Worm (Caenorhabditis elegans) whole organism, L4/young adult: Measurements from ENCODE around the gene srx-120.

Source experiments
- W03F9.2 ChIP-seq: fragments of 150-350 bp; optimal IDR thresholded peaks from 2 replicates; lab custom pipeline; 2014; ENCODE audit warnings: missing biosample characterization, missing genetic modification characterization
- dao-5 ChIP-seq: sonication (generic microtip); optimal IDR thresholded peaks from 2 replicates; lab custom pipeline; 2016; ENCODE audit warnings: missing genotype, missing genetic modification characterization, moderate library complexity, missing compliant biosample characterization
- him-1 ChIP-seq: sonication (generic microtip); optimal IDR thresholded peaks from 2 replicates; lab custom pipeline; 2016; ENCODE audit warnings: missing genotype, missing genetic modification reagents, missing genetic modification characterization, missing compliant biosample characterization

Gene srx-120

DNA sequence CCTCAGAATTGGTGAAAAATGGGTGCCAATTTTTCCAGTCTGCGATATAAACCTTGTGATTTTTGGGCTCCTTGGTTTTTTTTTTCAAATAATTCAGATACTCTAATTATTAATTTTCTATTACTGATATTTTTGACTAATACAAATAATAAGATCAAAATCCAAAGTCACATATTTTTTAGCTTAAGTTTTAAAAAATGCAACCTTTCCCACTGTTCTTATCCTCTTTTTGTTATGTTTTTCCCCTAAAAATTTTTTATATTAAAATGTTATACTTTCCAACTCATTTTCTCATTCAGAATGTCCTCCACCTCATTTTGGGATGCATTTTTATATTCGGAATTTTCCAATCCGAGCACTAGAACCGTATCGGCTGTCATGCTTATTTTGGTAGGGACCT is at the start of gene srx-120:
Gene srx-120 (plus strand): TSS at position 301 of the 400 bp plus-strand sequence.
- no peak for TF ChIP-seq dao-5
- no peak for TF ChIP-seq him-1 (tag; lab: Kevin White, UChicago)
- TF ChIP-seq W03F9.2 (tag; lab: Kevin White, UChicago), result no peak

DNA sequence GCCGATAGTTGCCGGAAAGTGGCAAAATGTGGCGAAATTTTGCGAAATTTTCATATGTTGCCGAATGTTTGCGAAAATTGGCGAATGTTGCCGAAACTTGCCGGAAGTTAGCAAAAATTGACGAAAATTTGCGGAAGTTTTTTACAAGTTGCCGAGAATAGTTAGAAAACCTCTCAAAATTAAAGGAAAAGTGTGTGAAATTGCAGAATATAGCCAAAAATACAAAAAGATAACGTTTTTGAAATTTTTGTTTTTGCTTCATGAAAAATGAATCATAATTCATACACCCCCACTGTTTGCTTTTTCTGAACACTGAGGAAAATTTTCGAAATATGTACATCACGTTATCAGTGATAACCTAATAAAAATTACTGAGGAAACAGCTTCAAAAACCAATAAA is 49.4 kb upstream of the srx-120 start:
- TF ChIP-seq W03F9.2 (tag; lab: Kevin White, UChicago) (no peak), dao-5 (no peak), him-1 (tag; lab: Kevin White, UChicago) (no peak)

DNA sequence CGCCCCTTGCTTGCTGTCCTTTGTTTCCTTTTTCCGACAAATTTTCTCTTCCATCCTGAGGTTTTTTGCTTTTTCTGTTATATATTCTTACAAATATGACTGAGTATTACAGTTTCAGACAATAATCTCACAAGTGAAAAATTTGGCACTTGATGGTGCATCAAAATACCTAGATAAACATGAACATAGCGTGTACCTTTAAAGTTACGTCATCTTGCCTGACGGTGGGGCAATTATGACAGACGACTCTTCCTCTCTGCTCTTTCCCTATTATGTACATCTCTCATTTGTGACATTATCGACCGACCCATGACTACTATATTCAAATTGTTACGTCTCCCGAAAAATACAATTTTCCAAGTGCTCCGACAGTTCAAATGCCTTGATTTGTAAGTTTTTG is 48.4 kb upstream of the srx-120 start, which contains the start of gene fbxb-102:
Gene fbxb-102 (plus strand): TSS at position 301 of the 400 bp plus-strand sequence.
- TF ChIP-seq W03F9.2 (tag; lab: Kevin White, UChicago), result no peak
- no peak for TF ChIP-seq him-1 (tag; lab: Kevin White, UChicago)
- no peak for TF ChIP-seq dao-5

DNA sequence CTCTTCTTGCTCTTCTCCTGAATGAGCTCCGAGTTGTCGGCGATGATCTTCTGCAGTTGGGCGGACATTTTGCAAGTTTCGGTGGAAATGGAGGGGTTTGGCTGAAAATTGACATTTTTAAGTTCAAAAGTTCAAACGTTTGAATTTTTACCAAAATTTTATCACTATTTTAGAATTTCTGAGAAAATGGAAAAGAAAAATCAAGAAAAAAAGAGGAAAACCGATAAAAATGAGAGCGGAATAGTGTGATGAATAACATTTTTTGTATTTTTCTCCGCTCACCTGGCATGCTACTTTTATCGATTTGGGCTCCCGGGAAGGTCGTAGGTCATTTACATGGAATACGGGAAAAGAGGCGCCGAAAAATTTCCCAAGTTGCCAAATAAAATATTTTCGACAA is 46.0 kb upstream of the srx-120 start, which contains the start of gene F15A4.10:
Gene F15A4.10 (minus strand): TSS at position 101 of the 400 bp plus-strand sequence.
- TF ChIP-seq W03F9.2 (tag; lab: Kevin White, UChicago) (no peak), him-1 (tag; lab: Kevin White, UChicago) (no peak), dao-5 (no peak)

DNA sequence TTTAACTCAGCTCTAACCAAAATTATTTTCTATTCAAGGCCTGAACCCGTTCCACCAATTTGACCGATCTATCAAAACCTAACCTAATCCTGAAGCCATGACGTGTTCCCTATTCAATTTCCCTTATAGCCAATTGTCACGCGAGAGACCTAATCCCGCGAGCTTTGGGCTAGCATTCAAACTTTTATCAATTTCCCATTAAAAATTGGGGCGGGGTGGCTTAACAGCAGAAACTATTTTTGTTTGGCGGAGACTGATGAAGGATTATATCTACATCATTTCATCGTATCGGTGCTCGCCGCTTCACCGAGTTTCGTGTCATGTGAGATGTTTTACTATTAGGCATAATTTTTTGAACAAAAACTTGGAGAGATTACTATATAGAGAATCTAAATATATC is 42.2 kb upstream of the srx-120 start:
- no peak for TF ChIP-seq dao-5
- no peak for TF ChIP-seq W03F9.2 (tag; lab: Kevin White, UChicago)
- no peak for TF ChIP-seq him-1 (tag; lab: Kevin White, UChicago)

DNA sequence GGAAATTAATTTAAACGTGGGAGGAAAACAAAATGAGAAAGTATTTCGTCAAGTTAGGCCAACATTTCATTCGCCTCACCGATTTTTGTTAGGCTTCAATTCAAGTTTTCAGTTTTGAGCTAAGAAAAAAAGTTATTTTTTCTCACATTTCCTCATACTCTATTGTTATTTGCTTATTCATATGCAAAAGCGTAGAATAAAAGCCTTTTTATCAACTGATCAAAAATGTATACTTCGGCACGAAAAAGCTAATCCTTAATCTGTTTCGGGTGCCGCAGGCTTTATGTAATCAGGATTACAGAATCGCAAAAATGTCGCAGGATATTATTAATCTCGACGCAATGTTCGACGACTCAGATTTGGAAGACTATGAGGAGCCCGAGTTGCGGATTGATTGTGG is 41.2 kb upstream of the srx-120 start, which contains the start of gene T21B4.15:
Gene T21B4.15 (plus strand): TSS at position 301 of the 400 bp plus-strand sequence.
- no peak for TF ChIP-seq him-1 (tag; lab: Kevin White, UChicago)
- TF ChIP-seq W03F9.2 (tag; lab: Kevin White, UChicago), result no peak
- no peak for TF ChIP-seq dao-5

DNA sequence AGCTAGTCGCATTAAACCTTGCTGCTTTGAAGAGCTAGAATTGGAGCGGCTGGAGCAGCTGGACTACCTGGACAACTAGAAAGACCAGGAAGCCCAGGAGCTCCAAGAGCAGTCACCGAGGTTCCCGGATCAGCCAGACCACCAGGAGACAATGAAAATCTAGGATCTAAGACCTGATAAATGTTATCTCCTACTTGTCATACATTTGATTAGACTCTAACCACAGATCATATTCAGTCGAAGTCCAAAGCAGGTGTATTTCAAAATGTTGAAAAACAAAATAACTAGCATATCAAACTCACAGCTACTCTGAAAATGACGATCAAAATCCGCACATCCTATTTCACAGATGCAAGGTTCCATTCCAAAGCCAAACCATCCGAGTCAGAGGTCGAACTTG is 39.1 kb upstream of the srx-120 start, which contains the start of gene srz-6:
Gene srz-6 (plus strand): TSS at position 301 of the 400 bp plus-strand sequence.
- TF ChIP-seq dao-5, result no peak
- TF ChIP-seq W03F9.2 (tag; lab: Kevin White, UChicago), result no peak
- no peak for TF ChIP-seq him-1 (tag; lab: Kevin White, UChicago)

DNA sequence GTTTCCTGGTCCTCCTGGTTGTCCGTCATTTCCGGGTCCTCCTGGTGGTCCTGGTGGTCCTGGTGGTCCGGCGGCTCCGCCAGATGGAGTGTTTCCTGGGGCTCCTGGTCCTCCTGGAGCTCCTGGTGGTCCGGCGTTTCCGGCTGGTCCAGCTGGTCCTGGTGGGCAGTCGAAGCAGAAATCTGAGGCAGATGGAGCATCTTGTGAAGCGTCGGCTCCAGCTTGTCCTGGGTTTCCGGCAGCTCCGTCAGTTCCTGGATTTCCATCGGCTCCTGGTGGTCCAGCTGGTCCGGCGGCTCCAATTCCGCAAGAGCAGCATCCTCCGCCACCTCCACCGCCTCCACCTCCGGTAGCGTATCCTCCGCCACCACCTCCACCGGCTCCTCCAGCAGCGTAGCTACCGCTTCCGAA is 37.0 kb upstream of the srx-120 start:
- TF ChIP-seq dao-5, result no peak
- TF ChIP-seq him-1 (tag; lab: Kevin White, UChicago), result no peak
- TF ChIP-seq W03F9.2 (tag; lab: Kevin White, UChicago), result no peak

DNA sequence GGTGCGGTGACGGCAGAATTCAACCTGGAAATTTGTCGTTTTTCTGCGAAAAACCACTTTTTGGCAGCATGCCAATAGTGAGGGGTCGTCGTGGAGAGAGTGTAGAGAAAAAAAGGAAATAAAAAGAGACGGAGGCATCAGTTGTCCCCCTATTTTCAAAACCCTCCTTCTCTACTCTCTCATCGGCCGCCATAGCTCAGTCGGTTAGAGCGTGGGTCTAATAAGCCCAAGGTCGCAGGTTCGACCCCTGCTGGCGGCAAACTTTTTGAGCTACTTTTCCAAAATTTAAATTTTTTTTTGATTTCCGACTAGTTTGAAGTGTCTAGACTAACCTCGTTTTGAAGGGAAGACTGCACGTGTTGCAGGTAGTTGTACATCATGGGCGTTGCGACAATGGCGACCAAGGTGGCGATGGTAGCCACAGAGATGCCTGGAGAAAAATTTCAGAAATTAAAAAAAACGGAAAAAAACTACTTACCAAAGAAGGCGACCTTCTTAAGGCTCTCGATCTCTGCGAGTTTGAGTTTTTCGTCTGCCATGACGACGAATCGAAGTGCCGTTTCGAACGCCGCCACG is 36.4 kb upstream of the srx-120 start, which contains the start of gene col-85:
Gene col-85 (minus strand): TSS at position 540 of the 576 bp plus-strand sequence.
- TF ChIP-seq him-1 (tag; lab: Kevin White, UChicago), result peak; percentile 68
- peak; percentile 51 for TF ChIP-seq W03F9.2 (tag; lab: Kevin White, UChicago)
- peak; percentile 85 for TF ChIP-seq dao-5

DNA sequence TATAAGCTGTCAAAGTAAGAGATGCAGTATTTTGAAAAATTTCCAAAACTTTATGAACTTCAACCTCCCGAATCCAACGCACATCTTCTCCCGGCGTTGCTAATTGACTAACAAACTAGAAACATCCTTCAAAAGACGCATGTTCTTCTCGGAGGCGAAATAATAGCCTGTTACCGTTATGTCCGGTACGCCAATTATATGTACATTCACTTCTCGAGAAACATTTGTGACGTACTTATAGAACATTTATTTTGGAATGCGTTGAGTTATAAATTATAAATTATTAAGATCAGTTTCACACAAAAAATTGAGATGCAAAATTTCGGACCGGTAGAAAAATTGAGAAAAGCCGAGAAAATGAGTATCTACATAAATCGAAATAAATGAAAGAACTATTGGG is 34.1 kb upstream of the srx-120 start, which contains the start of gene T21B4.3:
Gene T21B4.3 (minus strand): TSS at position 101 of the 400 bp plus-strand sequence.
- no peak for TF ChIP-seq W03F9.2 (tag; lab: Kevin White, UChicago)
- no peak for TF ChIP-seq dao-5
- TF ChIP-seq him-1 (tag; lab: Kevin White, UChicago), result no peak

DNA sequence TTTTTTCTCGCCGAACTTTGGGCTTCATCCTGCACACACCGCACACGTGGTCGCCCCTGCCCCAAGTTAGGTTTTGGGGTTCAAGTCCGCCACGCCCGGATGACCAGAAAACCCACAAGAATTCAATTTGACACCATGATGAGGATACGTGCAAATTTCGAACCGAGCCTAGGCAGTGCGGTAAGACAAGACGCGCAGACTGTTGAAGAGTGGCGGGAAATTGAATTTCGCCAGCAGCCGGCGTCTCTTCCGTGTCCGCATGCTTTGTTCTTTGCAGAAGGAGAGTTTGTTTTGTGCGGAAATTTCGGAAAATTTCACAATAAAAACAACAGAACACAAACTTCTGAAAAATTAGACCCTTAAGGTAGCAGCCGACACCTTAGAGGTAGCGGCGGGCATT is 31.1 kb upstream of the srx-120 start:
- TF ChIP-seq dao-5 (no peak), him-1 (tag; lab: Kevin White, UChicago) (no peak), W03F9.2 (tag; lab: Kevin White, UChicago) (no peak)

DNA sequence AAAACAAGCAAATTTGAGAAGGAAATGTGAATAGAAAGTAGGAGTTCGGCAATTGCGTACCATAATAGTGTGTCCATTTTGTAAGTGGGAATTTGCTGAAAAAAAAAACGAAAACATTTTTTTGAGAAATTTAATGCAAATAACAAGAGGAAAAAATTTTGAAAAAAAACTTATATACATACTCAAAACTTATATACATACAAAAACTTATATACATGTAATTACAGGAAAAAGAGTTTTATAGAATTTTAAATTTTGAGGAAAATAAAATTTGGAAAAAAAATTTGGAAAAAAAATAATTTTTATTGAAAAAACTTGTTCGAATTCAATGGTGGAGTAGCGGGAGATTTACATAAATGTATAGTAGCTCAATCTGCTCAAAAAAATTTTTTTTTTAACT is 28.3 kb upstream of the srx-120 start, which contains the start of gene ador-1:
Gene ador-1 (minus strand): TSS at position 101 of the 400 bp plus-strand sequence.
- TF ChIP-seq dao-5 (no peak), him-1 (tag; lab: Kevin White, UChicago) (no peak), W03F9.2 (tag; lab: Kevin White, UChicago) (no peak)

DNA sequence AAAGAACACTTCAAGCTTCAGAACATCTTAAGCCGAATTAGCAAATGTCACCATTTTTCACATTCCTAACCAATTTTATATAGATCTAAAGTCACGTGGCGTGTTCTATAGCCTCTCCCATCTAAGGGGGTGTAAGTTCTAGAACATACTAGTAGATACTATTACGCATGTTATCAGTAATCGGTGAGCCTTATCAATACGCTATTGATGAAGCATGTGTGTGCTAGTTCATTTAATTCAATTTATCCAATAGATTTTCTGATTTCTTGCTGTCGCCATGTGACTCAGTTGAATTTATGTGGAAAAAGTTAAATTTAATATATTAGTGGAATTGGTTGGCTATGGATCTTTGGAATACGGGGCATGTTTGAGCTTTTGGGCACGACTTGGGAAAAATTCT is 24.5 kb upstream of the srx-120 start:
- TF ChIP-seq W03F9.2 (tag; lab: Kevin White, UChicago) (no peak), him-1 (tag; lab: Kevin White, UChicago) (no peak), dao-5 (no peak)

DNA sequence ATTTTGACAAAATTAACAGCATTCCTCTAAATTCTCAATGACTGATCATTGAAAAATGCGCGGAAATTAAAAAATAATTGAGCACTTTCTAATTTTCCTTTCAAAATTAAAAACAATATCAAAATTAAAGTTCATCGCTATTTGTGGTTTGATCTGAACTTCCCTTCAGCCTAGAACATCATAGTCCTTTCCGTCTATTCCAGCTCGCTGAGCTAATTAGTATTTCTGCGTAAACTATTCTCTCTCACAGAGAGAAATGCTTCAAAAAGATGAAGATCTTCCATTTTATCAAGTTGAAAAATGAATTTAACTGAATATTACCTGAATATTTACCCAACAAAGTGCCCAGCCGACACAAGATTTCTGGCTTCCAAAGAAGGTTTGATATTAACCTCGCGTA is 24.0 kb upstream of the srx-120 start, which contains the start of gene srh-68:
Gene srh-68 (plus strand): TSS at position 301 of the 400 bp plus-strand sequence.
- TF ChIP-seq W03F9.2 (tag; lab: Kevin White, UChicago), result no peak
- no peak for TF ChIP-seq dao-5
- TF ChIP-seq him-1 (tag; lab: Kevin White, UChicago), result no peak
